Fruit fly (Drosophila melanogaster) ovary, adult (tissue): ENCODE results near the gene CG34269.
A peak's percentile ranks its signal among the peaks of the same experiment; 100 is the strongest.

Source experiments
- CG17801 ChIP-seq: fragments of 200-800 bp; optimal IDR thresholded peaks from 2 replicates; lab custom pipeline; 2019; ENCODE audit warnings: missing biosample characterization, mild to moderate bottlenecking, missing genetic modification characterization, moderate library complexity; ENCODE audit not compliant: partially characterized antibody

CG34269 gene

DNA sequence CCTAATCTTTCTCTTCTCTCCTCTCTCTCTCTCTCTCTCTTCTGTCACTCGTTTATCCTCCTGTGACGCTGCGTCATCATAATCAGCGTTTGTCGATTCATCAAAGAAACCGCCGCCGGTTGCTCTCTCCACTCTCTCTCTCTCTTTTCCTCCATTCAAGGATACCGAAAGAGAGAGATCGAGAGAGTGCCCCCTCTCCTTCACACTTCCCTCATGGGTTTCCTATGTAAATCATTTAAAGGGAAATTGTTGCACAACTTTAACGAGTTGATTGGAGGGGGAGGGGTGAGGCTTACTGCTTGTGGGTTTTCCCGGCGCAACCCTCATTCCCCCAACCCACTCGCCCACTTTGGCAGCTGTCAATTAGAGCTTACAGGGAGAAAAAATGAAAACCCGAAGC, 16.1 kb downstream of the CG34269 start:
- no peak for TF ChIP-seq CG17801 (GFP tag; lab: Kevin White, UChicago)

DNA sequence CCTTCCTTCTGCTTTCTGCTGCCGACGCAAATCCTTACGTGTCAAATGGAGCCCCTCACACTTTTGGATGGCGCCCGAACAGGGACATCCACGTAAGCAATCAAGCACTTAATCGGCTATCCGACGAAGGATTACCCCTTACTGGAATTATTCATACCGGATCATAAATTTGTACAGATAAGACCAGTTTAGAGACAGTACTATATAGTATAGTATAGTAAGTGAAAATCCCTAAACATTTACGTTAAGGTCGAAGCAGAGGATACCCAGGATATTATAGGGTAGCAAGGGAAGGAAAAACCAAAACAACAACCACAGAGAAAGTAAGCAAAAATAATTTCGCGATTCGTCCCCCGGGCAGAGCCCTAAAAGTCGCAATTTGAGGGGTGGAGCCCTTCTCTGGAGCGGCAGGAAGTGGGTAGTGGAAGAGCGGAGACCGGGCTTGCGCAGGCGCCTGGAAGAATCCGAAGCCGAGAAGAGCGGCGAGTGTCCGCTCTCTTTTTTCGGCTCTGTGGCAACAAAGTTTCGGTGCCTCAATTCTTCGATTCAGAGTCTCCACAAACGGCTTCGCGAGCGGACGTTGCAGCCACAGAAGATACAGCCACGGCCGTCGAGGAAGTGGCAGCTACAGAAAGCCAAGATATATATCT, 17.5 kb downstream of the CG34269 start:
- no peak for TF ChIP-seq CG17801 (GFP tag; lab: Kevin White, UChicago)

dm6 chr3L:546819-547441, 18.8 kb downstream of the CG34269 start:
- TF ChIP-seq CG17801 (GFP tag; lab: Kevin White, UChicago), result peak; percentile 65

- TF ChIP-seq CG17801 (GFP tag; lab: Kevin White, UChicago), result peak; percentile 38
Observed at dm6 chr3L:548304-549198, 20.4 kb downstream of the CG34269 start.

dm6 chr3L:550082-550827, 22.1 kb downstream of the CG34269 start:
- no peak for TF ChIP-seq CG17801 (GFP tag; lab: Kevin White, UChicago)

- no peak for TF ChIP-seq CG17801 (GFP tag; lab: Kevin White, UChicago)
Observed at dm6 chr3L:550828-551094, 22.6 kb downstream of the CG34269 start.

- TF ChIP-seq CG17801 (GFP tag; lab: Kevin White, UChicago), result no peak
Observed at dm6 chr3L:551844-552243, 23.7 kb downstream of the CG34269 start.

- no peak for TF ChIP-seq CG17801 (GFP tag; lab: Kevin White, UChicago)
Observed at dm6 chr3L:552446-552845, 24.3 kb downstream of the CG34269 start.

DNA sequence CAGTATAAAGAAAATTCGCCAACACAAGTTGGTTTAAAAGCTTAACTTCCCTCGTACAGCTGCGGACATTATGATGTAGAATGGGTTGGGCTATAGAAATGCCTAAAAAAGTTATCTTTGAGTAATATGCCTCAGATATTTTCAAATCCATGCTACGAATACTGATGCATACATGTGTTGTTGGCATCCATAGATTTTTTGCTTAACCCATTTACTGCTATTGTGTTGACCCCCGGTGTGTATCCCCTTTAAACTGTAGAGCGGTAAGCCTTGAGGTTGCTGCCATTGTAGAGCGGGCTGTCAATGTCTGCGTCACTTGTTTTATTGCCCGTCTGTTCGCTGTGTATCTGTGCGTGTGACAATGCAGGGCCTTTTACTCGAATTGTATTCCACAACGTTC, 24.8 kb downstream of the CG34269 start:
- peak; percentile 87 for TF ChIP-seq CG17801 (GFP tag; lab: Kevin White, UChicago)

- TF ChIP-seq CG17801 (GFP tag; lab: Kevin White, UChicago), result no peak
Observed at dm6 chr3L:554577-554976, 26.4 kb downstream of the CG34269 start.

- TF ChIP-seq CG17801 (GFP tag; lab: Kevin White, UChicago), result no peak
Observed at dm6 chr3L:555326-555725, 27.2 kb downstream of the CG34269 start.

dm6 chr3L:555898-556540, 27.9 kb downstream of the CG34269 start:
- no peak for TF ChIP-seq CG17801 (GFP tag; lab: Kevin White, UChicago)

- TF ChIP-seq CG17801 (GFP tag; lab: Kevin White, UChicago), result no peak
Observed at dm6 chr3L:557294-557693, 29.2 kb downstream of the CG34269 start.

DNA sequence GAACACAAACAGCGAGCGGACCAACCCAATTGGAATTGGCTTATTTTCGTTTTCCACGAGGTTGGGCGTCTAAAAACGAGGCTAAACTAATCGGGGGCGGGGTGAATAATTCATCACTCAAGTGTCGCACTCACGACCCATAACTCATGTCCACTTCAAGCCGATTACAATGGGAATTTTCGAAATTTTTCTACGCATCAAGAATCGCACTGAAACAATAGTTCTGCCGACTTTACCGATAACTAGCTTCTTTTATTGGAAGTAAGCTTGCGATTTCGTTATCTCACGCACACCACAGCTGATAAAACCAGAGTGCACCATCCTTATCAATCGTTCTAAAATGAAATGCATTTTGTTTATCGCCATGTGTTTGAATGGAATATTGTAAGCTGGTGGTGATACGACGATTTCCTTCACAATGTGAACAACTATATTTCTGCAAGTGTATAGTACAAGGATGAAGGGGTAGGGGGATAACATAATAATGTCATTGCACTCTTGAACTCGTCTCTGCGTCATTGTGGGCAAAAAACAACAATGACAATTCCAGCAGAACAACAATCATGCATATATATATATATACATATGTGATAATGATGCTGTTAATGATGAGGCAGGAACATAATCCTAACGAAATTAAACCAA, 31.4 kb downstream of the CG34269 start:
- no peak for TF ChIP-seq CG17801 (GFP tag; lab: Kevin White, UChicago)
